Worm (Caenorhabditis elegans): Measurements from ENCODE around the gene F44F4.15.
A peak's percentile ranks its signal among the peaks of the same experiment; 100 is the strongest.

The F44F4.15 gene

ce11 chrII:10935336-10935735 lies 20.9 kb downstream of the F44F4.15 start (continued):
- TF ChIP-seq madf-3 (GFP tag; IDR thresholded peaks at IDR 0.05) (peak; percentile 82), madf-10 (tag; optimal IDR thresholded peaks at IDR 0.05) (no peak), F55B11.4 (tag; optimal IDR thresholded peaks at IDR 0.05; ENCODE audit: borderline replicate concordance, insufficient read depth) (no peak), nhr-179 (tag; optimal IDR thresholded peaks at IDR 0.05) (no peak), ztf-6 (GFP tag; IDR thresholded peaks at IDR 0.05) (no peak), mel-28 (tag; optimal IDR thresholded peaks at IDR 0.05; ENCODE audit: borderline replicate concordance) (no peak), ceh-27 (GFP tag; optimal IDR thresholded peaks at IDR 0.05) (no peak), nhr-120 (GFP tag; IDR thresholded peaks at IDR 0.05) (no peak), ztf-18 (tag; optimal IDR thresholded peaks at IDR 0.05) (no peak), C17E4.6 (GFP tag; IDR thresholded peaks at IDR 0.05) (0 out of 2 replicates have a peak, but pooled peaks have one; percentile 20), ceh-79 (tag; optimal IDR thresholded peaks at IDR 0.05) (no peak), rec-8 (tag; optimal IDR thresholded peaks at IDR 0.05) (no peak), C06A6.2 (GFP tag; conservative IDR thresholded peaks at IDR 0.05) (no peak), madf-6 (GFP tag; IDR thresholded peaks at IDR 0.05) (peak; percentile 97), B0035.1 (tag; optimal IDR thresholded peaks at IDR 0.05) (no peak), nhr-90 (tag; optimal IDR thresholded peaks at IDR 0.05) (no peak), B0336.3 (GFP tag; IDR thresholded peaks at IDR 0.05) (no peak), gei-17 (GFP tag; optimal IDR thresholded peaks at IDR 0.05) (no peak), madf-8 (GFP tag; conservative IDR thresholded peaks at IDR 0.05) (peak; percentile 89), Y67H2A.10 (GFP tag; conservative IDR thresholded peaks at IDR 0.05) (0 out of 2 replicates have a peak, but pooled peaks have one; percentile 22), dpl-1 (GFP tag; optimal IDR thresholded peaks at IDR 0.05) (peak; percentile 25), F49E8.2 (tag; optimal IDR thresholded peaks at IDR 0.05; ENCODE audit: insufficient read depth) (peak; percentile 90), lin-54 (GFP tag; optimal IDR thresholded peaks at IDR 0.05) (peak; percentile 69), ceh-91 (GFP tag; IDR thresholded peaks at IDR 0.05) (peak; percentile 92), ccch-3 (GFP tag; optimal IDR thresholded peaks at IDR 0.05) (no peak), xnd-1 (tag; optimal IDR thresholded peaks at IDR 0.05) (peak; percentile 92), ceh-40 (GFP tag; IDR thresholded peaks at IDR 0.05) (no peak), hmg-20 (GFP tag; IDR thresholded peaks at IDR 0.05) (no peak), Y56A3A.18 (GFP tag; IDR thresholded peaks at IDR 0.05) (no peak), him-1 (tag; optimal IDR thresholded peaks at IDR 0.05) (no peak), egrh-3 (GFP tag; IDR thresholded peaks at IDR 0.05) (no peak), somi-1 (GFP tag; optimal IDR thresholded peaks at IDR 0.05) (no peak), B0019.2 (GFP tag; conservative IDR thresholded peaks at IDR 0.05) (peak; percentile 57; the same call in 1 of the 2 replicates), hmg-1.2 (GFP tag; IDR thresholded peaks at IDR 0.05) (peak; percentile 32; the same call in 1 of the 2 replicates), lsy-27 (tag; optimal IDR thresholded peaks at IDR 0.05; ENCODE audit: borderline replicate concordance, insufficient read depth) (no peak), cebp-2 (GFP tag; IDR thresholded peaks at IDR 0.05) (no peak), lin-35 (GFP tag; optimal IDR thresholded peaks at IDR 0.05) (no peak), tbx-9 (tag; optimal IDR thresholded peaks at IDR 0.05; ENCODE audit: borderline replicate concordance) (no peak), dpff-1 (tag; optimal IDR thresholded peaks at IDR 0.05) (no peak), snpc-1.1 (tag; optimal IDR thresholded peaks at IDR 0.05; ENCODE audit: insufficient read depth) (no peak), cebp-1 (GFP tag; IDR thresholded peaks at IDR 0.05) (no peak), cebp-1 (tag; optimal IDR thresholded peaks at IDR 0.05) (no peak), athp-1 (tag; optimal IDR thresholded peaks at IDR 0.05) (no peak), unc-62 (GFP tag; optimal IDR thresholded peaks at IDR 0.05) (no peak), ZK185.1 (tag; optimal IDR thresholded peaks at IDR 0.05; ENCODE audit: poor library complexity, severe bottlenecking) (no peak), Y79H2A.3 (GFP tag; conservative IDR thresholded peaks at IDR 0.05) (peak; percentile 81), ztf-22 (GFP tag; optimal IDR thresholded peaks at IDR 0.05) (no peak), F22D6.2 (tag; optimal IDR thresholded peaks at IDR 0.05) (no peak)
